Fruit fly (Drosophila melanogaster): ENCODE results near the gene CG11134.
A peak's percentile ranks its signal among the peaks of the same experiment; 100 is the strongest.

The CG11134 gene

dm6 chrX:13787282-13787850 lies 49.6 kb downstream of the CG11134 start (continued):
- TF ChIP-seq bsh (GFP tag; optimal IDR thresholded peaks at IDR 0.05) (peak in 1 of 2 experiments; percentile 4), Fer3 (tag; optimal IDR thresholded peaks at IDR 0.05) (no peak), crol (GFP tag; IDR thresholded peaks at IDR 0.05) (peak; percentile 74), NK7.1 (GFP tag; optimal IDR thresholded peaks at IDR 0.05) (no peak), cg (GFP tag; optimal IDR thresholded peaks at IDR 0.05) (peak; percentile 17), CG15269 (tag; optimal IDR thresholded peaks at IDR 0.05) (no peak), lola (GFP tag; optimal IDR thresholded peaks at IDR 0.05) (peak in 1 of 3 experiments; percentile 10), sens (GFP tag) (peak; percentile 85), CG7963 (GFP tag; IDR thresholded peaks at IDR 0.05; ENCODE audit: partially characterized antibody) (peak; percentile 31; the same call in 1 of the 3 replicates), tgo (GFP tag; IDR thresholded peaks at IDR 0.05) (no peak), inv (GFP tag; IDR thresholded peaks at IDR 0.05; ENCODE audit: partially characterized antibody) (no peak), cwo (GFP tag; optimal IDR thresholded peaks at IDR 0.05) (no peak), CG13775 (GFP tag; optimal IDR thresholded peaks at IDR 0.05) (no peak), abd-A (tag; optimal IDR thresholded peaks at IDR 0.05) (peak; percentile 36), CG4328 (GFP tag; optimal IDR thresholded peaks at IDR 0.05) (no peak), gsb (GFP tag; IDR thresholded peaks at IDR 0.05) (no peak), shn (GFP tag; optimal IDR thresholded peaks at IDR 0.05) (no peak), CG18764 (GFP tag; optimal IDR thresholded peaks at IDR 0.05) (no peak), chn (GFP tag; optimal IDR thresholded peaks at IDR 0.05) (no peak), GATAe (GFP tag; conservative IDR thresholded peaks at IDR 0.05) (no peak), CG18262 (tag; optimal IDR thresholded peaks at IDR 0.05) (peak; percentile 6), dmrt99B (tag; optimal IDR thresholded peaks at IDR 0.05) (peak; percentile 6), Oli (tag; optimal IDR thresholded peaks at IDR 0.05) (peak; percentile 8), fu2 (GFP tag; optimal IDR thresholded peaks at IDR 0.05) (no peak), fru (optimal IDR thresholded peaks at IDR 0.05) (no peak), CG17186 (GFP tag; optimal IDR thresholded peaks at IDR 0.05) (no peak), CG9876 (GFP tag; optimal IDR thresholded peaks at IDR 0.05) (no peak), row (GFP tag; IDR thresholded peaks at IDR 0.05) (peak; percentile 47; the same call in 2 of the 3 replicates), NC2β (GFP tag; optimal IDR thresholded peaks at IDR 0.05) (no peak), az2 (GFP tag; optimal IDR thresholded peaks at IDR 0.05) (no peak), CG33557 (GFP tag; optimal IDR thresholded peaks at IDR 0.05) (no peak), pros (GFP tag; optimal IDR thresholded peaks at IDR 0.05) (peak; percentile 61), CG2712 (tag; optimal IDR thresholded peaks at IDR 0.05) (peak; percentile 24), br (optimal IDR thresholded peaks at IDR 0.05) (no peak), CG14860 (GFP tag; IDR thresholded peaks at IDR 0.05; ENCODE audit: partially characterized antibody) (peak; percentile 47; the same call in 2 of the 3 replicates), Awh (GFP tag; IDR thresholded peaks at IDR 0.05) (no peak), CG8478 (optimal IDR thresholded peaks at IDR 0.05) (no peak), HLHmδ (GFP tag; optimal IDR thresholded peaks at IDR 0.05) (no peak), CG9609 (GFP tag; optimal IDR thresholded peaks at IDR 0.05) (no peak), CG15011 (GFP tag; optimal IDR thresholded peaks at IDR 0.05) (no peak), kah (GFP tag; optimal IDR thresholded peaks at IDR 0.05) (no peak), gcm (GFP tag; optimal IDR thresholded peaks at IDR 0.05) (no peak), psq (GFP tag; optimal IDR thresholded peaks at IDR 0.05) (no peak), zf30C (GFP tag; optimal IDR thresholded peaks at IDR 0.05) (peak; percentile 22), Tbp (GFP tag; optimal IDR thresholded peaks at IDR 0.05) (no peak), zen2 (GFP tag; IDR thresholded peaks at IDR 0.05; ENCODE audit: partially characterized antibody) (no peak), kay (GFP tag; optimal IDR thresholded peaks at IDR 0.05) (no peak), Neu2 (GFP tag; optimal IDR thresholded peaks at IDR 0.05; ENCODE audit: borderline replicate concordance) (no peak), nmo (GFP tag; optimal IDR thresholded peaks at IDR 0.05) (peak; percentile 57), phol (tag; optimal IDR thresholded peaks at IDR 0.05) (peak; percentile 24), zfh1 (GFP tag; IDR thresholded peaks at IDR 0.05) (0 out of 3 replicates have a peak, but pooled peaks have one; percentile 10)

Measured in whole organism, embryonic.